Worm (Caenorhabditis elegans): ENCODE data around the gene C37C3.11.

ce11 chrV:7852078-7852477 lies 12.5 kb downstream of the C37C3.11 start:
- TF ChIP-seq ceh-18 (tag; optimal IDR thresholded peaks at IDR 0.05) (no peak), T23F11.4 (GFP tag; optimal IDR thresholded peaks at IDR 0.05) (no peak), sox-4 (tag; optimal IDR thresholded peaks at IDR 0.05) (no peak)

Data from whole organism, late embryonic.